Fruit fly (Drosophila melanogaster) whole organism, embryonic: ENCODE data around the gene Mrtf.

Source experiments
- Aef1 ChIP-seq: fragments of 200-800 bp; sonication (Bioruptor generic); IDR thresholded peaks from 3 replicates; pipeline ENCODE4 v1.3.6; 2022; ENCODE audit warnings: missing biosample characterization, missing genetic modification characterization
- Asciz ChIP-seq: fragments of 200-800 bp; sonication (Bioruptor generic); optimal IDR thresholded peaks from 2 replicates; lab custom pipeline; 2017; ENCODE audit warnings: missing biosample characterization, mild to moderate bottlenecking, missing genetic modification characterization, missing genetic modification reagents
- Atf-2 ChIP-seq: fragments of 200-800 bp; sonication (Bioruptor generic); optimal IDR thresholded peaks from 2 replicates; lab custom pipeline; 2016; ENCODE audit warnings: missing biosample characterization, missing genetic modification characterization
- Atf6 ChIP-seq: fragments of 200-800 bp; sonication (Bioruptor generic); IDR thresholded peaks from 2 replicates; pipeline ENCODE4 v1.3.6; 2022; ENCODE audit warnings: missing biosample characterization, missing genetic modification characterization
- CG11504 ChIP-seq: fragments of 200-800 bp; sonication (Bioruptor generic); optimal IDR thresholded peaks from 3 replicates; lab custom pipeline; 2019; ENCODE audit warnings: missing biosample characterization, mild to moderate bottlenecking, missing genetic modification characterization, moderate library complexity
- CG12219 ChIP-seq: fragments of 200-800 bp; sonication (Bioruptor generic); optimal IDR thresholded peaks from 3 replicates; lab custom pipeline; 2018; ENCODE audit warnings: missing biosample characterization, mild to moderate bottlenecking, missing genetic modification characterization
- CG1233 ChIP-seq: fragments of 200-800 bp; sonication (Bioruptor generic); optimal IDR thresholded peaks from 4 replicates; lab custom pipeline; 2018; ENCODE audit warnings: missing biosample characterization, mild to moderate bottlenecking, missing genetic modification characterization
- CG14441 ChIP-seq: fragments of 200-800 bp; sonication (Bioruptor generic); IDR thresholded peaks from 2 replicates; pipeline ENCODE4 v1.3.6; 2022; ENCODE audit warnings: missing biosample characterization, missing genetic modification characterization
- CG17802 ChIP-seq: fragments of 200-800 bp; sonication (Bioruptor generic); optimal IDR thresholded peaks from 2 replicates; lab custom pipeline; 2018; ENCODE audit warnings: missing biosample characterization, mild to moderate bottlenecking, missing genetic modification characterization, moderate library complexity
- CG2202 ChIP-seq: fragments of 200-800 bp; sonication (Bioruptor generic); optimal IDR thresholded peaks from 2 replicates; lab custom pipeline; 2018; ENCODE audit warnings: missing biosample characterization, mild to moderate bottlenecking, missing genetic modification characterization
- CG30020 ChIP-seq: fragments of 200-800 bp; optimal IDR thresholded peaks from 2 replicates; lab custom pipeline; 2019; ENCODE audit warnings: missing biosample characterization, mild to moderate bottlenecking, missing genetic modification characterization, moderate library complexity
- CG30403 ChIP-seq: fragments of 200-800 bp; sonication (Bioruptor generic); optimal IDR thresholded peaks from 3 replicates; lab custom pipeline; 2016; ENCODE audit warnings: missing biosample characterization, missing genetic modification characterization
- CG3065 ChIP-seq: fragments of 200-800 bp; sonication (Bioruptor generic); optimal IDR thresholded peaks from 2 replicates; lab custom pipeline; 2016; ENCODE audit warnings: missing biosample characterization, missing genetic modification characterization
- CG3163 ChIP-seq: fragments of 200-800 bp; sonication (Bioruptor generic); optimal IDR thresholded peaks from 3 replicates; lab custom pipeline; 2016; ENCODE audit warnings: missing biosample characterization, missing genetic modification characterization
- CG3407 ChIP-seq: fragments of 200-800 bp; sonication (Bioruptor generic); optimal IDR thresholded peaks from 2 replicates; lab custom pipeline; 2018; ENCODE audit warnings: missing biosample characterization, mild to moderate bottlenecking, missing genetic modification characterization
- CG3847 ChIP-seq: fragments of 200-800 bp; sonication (Bioruptor generic); IDR thresholded peaks from 2 replicates; pipeline ENCODE4 v1.3.6; 2022; ENCODE audit warnings: missing biosample characterization, missing genetic modification characterization
- CG7839 ChIP-seq: fragments of 200-800 bp; sonication (Bioruptor generic); optimal IDR thresholded peaks from 3 replicates; lab custom pipeline; 2018; ENCODE audit warnings: missing biosample characterization, mild to moderate bottlenecking, missing genetic modification characterization, moderate library complexity
- CG7987 ChIP-seq: fragments of 200-800 bp; sonication (Bioruptor generic); optimal IDR thresholded peaks from 2 replicates; lab custom pipeline; 2018; ENCODE audit warnings: missing biosample characterization, mild to moderate bottlenecking, missing genetic modification characterization, moderate library complexity
- CG8478 ChIP-seq: fragments of >200 bp; optimal IDR thresholded peaks from 2 replicates; lab custom pipeline; 2018
- Doc2 ChIP-seq: fragments of 200-800 bp; sonication (Bioruptor generic); IDR thresholded peaks from 2 replicates; pipeline ENCODE4 v1.3.6; 2022; ENCODE audit warnings: missing biosample characterization, missing genetic modification characterization
- Ets65A ChIP-seq: fragments of 200-800 bp; sonication (Bioruptor generic); peaks from one replicate; lab custom pipeline; 2016; ENCODE audit warnings: missing biosample characterization, missing genetic modification characterization
- Hr51 ChIP-seq, 2 experiments: fragments of 200-800 bp; sonication (Bioruptor generic); optimal IDR thresholded peaks; 2 replicates in 1 of 2; 3 replicates in 1 of 2; lab custom pipeline; 2016 to 2018; ENCODE audit warnings: missing biosample characterization in 2 of 2, missing genetic modification characterization in 2 of 2, mild to moderate bottlenecking in 1 of 2, moderate library complexity in 1 of 2
- Neu2 ChIP-seq: fragments of 200-800 bp; sonication (Bioruptor generic); optimal IDR thresholded peaks from 3 replicates; lab custom pipeline; 2016; ENCODE audit warnings: missing biosample characterization, missing genetic modification characterization, borderline replicate concordance
- Optix ChIP-seq: fragments of 200-800 bp; sonication (Bioruptor generic); IDR thresholded peaks from 3 replicates; pipeline ENCODE4 v1.3.6; 2022; ENCODE audit warnings: missing biosample characterization, missing genetic modification characterization
- Poxn ChIP-seq: fragments of 200-800 bp; sonication (Bioruptor generic); IDR thresholded peaks from 2 replicates; pipeline ENCODE4 v1.3.6; 2022; ENCODE audit warnings: missing biosample characterization, missing genetic modification characterization
- Sin3A ChIP-seq: fragments of >200 bp; optimal IDR thresholded peaks from 2 replicates; lab custom pipeline; 2018
- Ssrp ChIP-seq: fragments of 200-800 bp; sonication (Bioruptor generic); optimal IDR thresholded peaks from 2 replicates; lab custom pipeline; 2018; ENCODE audit warnings: missing biosample characterization, mild to moderate bottlenecking, missing genetic modification characterization, moderate library complexity
- TFAM ChIP-seq: fragments of 200-800 bp; sonication (Bioruptor generic); optimal IDR thresholded peaks from 2 replicates; lab custom pipeline; 2017; ENCODE audit warnings: missing biosample characterization, missing genetic modification characterization, inconsistent platforms
- Trl ChIP-seq, 3 experiments: fragments of >200 bp in 2 of 3; fragments of 200-800 bp in 1 of 3; sonication (Bioruptor generic) in 1 of 3; optimal IDR thresholded peaks; 2 replicates in 1 of 3; 3 replicates in 2 of 3; lab custom pipeline; 2016 to 2017; ENCODE audit warnings: missing biosample characterization in 1 of 3, missing genetic modification characterization in 1 of 3
- ato ChIP-seq: fragments of 200-800 bp; sonication (Bioruptor generic); IDR thresholded peaks from 2 replicates; pipeline ENCODE4 v1.3.6; 2022; ENCODE audit warnings: missing biosample characterization, missing genetic modification characterization; ENCODE audit not compliant: partially characterized antibody
- bab2 ChIP-seq: fragments of 200-800 bp; sonication (Bioruptor generic); optimal IDR thresholded peaks from 2 replicates; lab custom pipeline; 2016; ENCODE audit warnings: missing biosample characterization, missing genetic modification characterization
- cad ChIP-seq: fragments of >200 bp; optimal IDR thresholded peaks from 2 replicates; lab custom pipeline; 2017; ENCODE audit warnings: missing biosample characterization, missing genetic modification characterization
- danr ChIP-seq: fragments of 200-800 bp; sonication (Bioruptor generic); IDR thresholded peaks from 2 replicates; pipeline ENCODE4 v1.3.6; 2022; ENCODE audit warnings: missing biosample characterization, missing genetic modification characterization
- eyg ChIP-seq: fragments of 200-800 bp; sonication (Bioruptor generic); optimal IDR thresholded peaks from 3 replicates; lab custom pipeline; 2016; ENCODE audit warnings: missing biosample characterization, missing genetic modification characterization
- fd64A ChIP-seq: fragments of 200-800 bp; sonication (Bioruptor generic); optimal IDR thresholded peaks from 3 replicates; lab custom pipeline; 2018; ENCODE audit warnings: missing biosample characterization, mild to moderate bottlenecking, missing genetic modification characterization
- ftz-f1 ChIP-seq: fragments of 200-800 bp; sonication (Bioruptor generic); optimal IDR thresholded peaks from 2 replicates; lab custom pipeline; 2016; ENCODE audit warnings: missing biosample characterization, missing genetic modification characterization
- hbn ChIP-seq: fragments of 200-800 bp; sonication (Bioruptor generic); IDR thresholded peaks from 2 replicates; pipeline ENCODE4 v1.3.6; 2022; ENCODE audit warnings: missing biosample characterization, missing genetic modification characterization; ENCODE audit not compliant: partially characterized antibody
- her ChIP-seq: fragments of 200-800 bp; sonication (Bioruptor generic); optimal IDR thresholded peaks from 2 replicates; lab custom pipeline; 2016; ENCODE audit warnings: missing biosample characterization, missing genetic modification characterization
- jumu ChIP-seq: fragments of 200-800 bp; sonication (Bioruptor generic); optimal IDR thresholded peaks from 3 replicates; lab custom pipeline; 2016; ENCODE audit warnings: missing biosample characterization, missing genetic modification characterization
- kah ChIP-seq: fragments of 200-800 bp; sonication (Bioruptor generic); optimal IDR thresholded peaks from 2 replicates; lab custom pipeline; 2018; ENCODE audit warnings: missing biosample characterization, mild to moderate bottlenecking, missing genetic modification characterization
- mld ChIP-seq: fragments of 200-800 bp; sonication (Bioruptor generic); IDR thresholded peaks from 3 replicates; pipeline ENCODE4 v1.3.6; 2022; ENCODE audit warnings: missing biosample characterization, missing genetic modification characterization; ENCODE audit not compliant: partially characterized antibody
- pan ChIP-seq, 4 experiments: fragments of >200 bp in 3 of 4; fragments of 200-800 bp in 1 of 4; sonication (Bioruptor generic) in 1 of 4; optimal IDR thresholded peaks in 3 of 4; IDR thresholded peaks in 1 of 4; 2 replicates each; pipeline versions ENCODE4 v1.3.6 to Lab custom; 2017 to 2022; ENCODE audit warnings: missing biosample characterization in 2 of 4, missing genetic modification characterization in 2 of 4, mixed read lengths in 1 of 4
- pfk ChIP-seq: fragments of 200-800 bp; sonication (Bioruptor generic); optimal IDR thresholded peaks from 2 replicates; lab custom pipeline; 2018; ENCODE audit warnings: missing biosample characterization, mild to moderate bottlenecking, missing genetic modification characterization, moderate library complexity
- salm ChIP-seq: fragments of 200-800 bp; sonication (Bioruptor generic); optimal IDR thresholded peaks from 2 replicates; lab custom pipeline; 2018; ENCODE audit warnings: missing biosample characterization, mild to moderate bottlenecking, missing genetic modification characterization
- twi ChIP-seq: fragments of 200-800 bp; optimal IDR thresholded peaks from 2 replicates; lab custom pipeline; 2019; ENCODE audit warnings: missing biosample characterization, mild to moderate bottlenecking, missing genetic modification characterization, moderate library complexity
- unpg ChIP-seq: fragments of 200-800 bp; sonication (Bioruptor generic); optimal IDR thresholded peaks from 3 replicates; lab custom pipeline; 2018; ENCODE audit warnings: missing biosample characterization, mild to moderate bottlenecking, missing genetic modification characterization, moderate library complexity
- z ChIP-seq: fragments of 200-800 bp; sonication (Bioruptor generic); IDR thresholded peaks from 3 replicates; pipeline ENCODE4 v1.3.6; 2022; ENCODE audit warnings: missing biosample characterization, missing genetic modification characterization
- zen ChIP-seq: fragments of 200-800 bp; sonication (Bioruptor generic); optimal IDR thresholded peaks from 3 replicates; lab custom pipeline; 2018; ENCODE audit warnings: missing biosample characterization, mild to moderate bottlenecking, missing genetic modification characterization, moderate library complexity
- zfh1 ChIP-seq: fragments of 200-800 bp; sonication (Bioruptor generic); IDR thresholded peaks from 3 replicates; pipeline ENCODE4 v1.3.6; 2022; ENCODE audit warnings: missing biosample characterization, missing genetic modification characterization
- zfh2 ChIP-seq: fragments of 200-800 bp; sonication (Bioruptor generic); optimal IDR thresholded peaks from 2 replicates; lab custom pipeline; 2016; ENCODE audit warnings: missing biosample characterization, missing genetic modification characterization

The Mrtf gene

DNA sequence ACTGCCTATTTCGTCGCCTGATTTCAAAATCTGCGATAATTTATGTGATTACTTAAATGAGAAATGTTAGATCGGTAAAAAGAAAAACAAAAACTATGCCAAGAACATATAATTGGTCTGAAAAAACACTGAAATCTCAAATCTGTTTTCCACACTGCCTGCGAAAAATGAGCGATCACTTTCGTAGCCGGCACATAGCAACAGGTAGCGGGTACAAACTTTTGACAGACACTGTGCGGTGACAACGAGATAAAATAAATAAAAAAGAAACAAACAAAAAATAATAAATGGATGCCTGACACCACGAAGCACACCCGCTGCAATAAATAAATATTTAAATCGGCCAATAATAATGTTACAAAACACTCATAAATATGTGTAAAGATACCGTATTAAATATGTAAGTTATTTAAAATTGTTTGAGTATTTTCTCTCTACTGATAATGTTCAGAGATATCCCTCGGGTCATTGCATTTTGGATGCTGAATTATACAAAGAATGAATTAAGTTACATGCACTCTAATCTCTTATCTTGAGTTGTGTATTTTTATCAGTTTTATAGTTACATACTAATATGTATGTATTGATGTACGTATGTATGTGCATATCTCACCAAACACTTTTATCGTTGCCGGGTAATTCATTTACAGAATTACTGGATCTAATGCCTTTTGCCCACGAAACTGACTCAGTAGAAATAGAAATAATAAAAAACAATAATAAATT, 1.2 kb downstream of the Mrtf start (continued):
- TF ChIP-seq zfh1 (GFP tag; lab: Robert Waterston, UW) (no peak), Asciz (no peak), pfk (GFP tag; lab: Kevin White, UChicago) (no peak), eyg (GFP tag; lab: Kevin White, UChicago) (no peak), her (GFP tag; lab: Kevin White, UChicago) (no peak), jumu (GFP tag; lab: Kevin White, UChicago) (no peak), CG3847 (GFP tag; lab: Robert Waterston, UW) (no peak), CG11504 (peak; percentile 30), Aef1 (peak; percentile 26; the same call in 1 of the 3 replicates), CG30403 (no peak), bab2 (no peak), fd64A (GFP tag; lab: Kevin White, UChicago) (no peak), CG2202 (tag; lab: Kevin White, UChicago) (no peak), Atf-2 (GFP tag; lab: Kevin White, UChicago) (no peak), Sin3A (no peak), zfh2 (GFP tag; lab: Kevin White, UChicago) (no peak), salm (tag; lab: Kevin White, UChicago) (no peak), twi (tag; lab: Kevin White, UChicago) (no peak), CG30020 (tag; lab: Kevin White, UChicago) (no peak), mld (no peak), pan (optimal IDR thresholded peaks at IDR 0.05; lab: Kevin White, UChicago) (no peak), pan (GFP tag; optimal IDR thresholded peaks at IDR 0.05 in 1 of 2, IDR thresholded peaks at IDR 0.05 in 1 of 2) (peak in 1 of 2 experiments; percentile 30), CG12219 (GFP tag; lab: Kevin White, UChicago) (no peak), Trl (optimal IDR thresholded peaks at IDR 0.05; lab: Kevin White, UChicago) (no peak), Trl (GFP tag; optimal IDR thresholded peaks at IDR 0.05; lab: Kevin White, UChicago) (no peak), CG3407 (GFP tag; lab: Kevin White, UChicago) (no peak), CG3065 (GFP tag; lab: Kevin White, UChicago) (no peak), unpg (peak; percentile 12), TFAM (no peak), ftz-f1 (GFP tag; lab: Kevin White, UChicago) (no peak), cad (GFP tag; lab: Kevin White, UChicago) (no peak), Optix (GFP tag; lab: Robert Waterston, UW) (no peak), Neu2 (no peak), danr (GFP tag; lab: Robert Waterston, UW) (no peak), CG7839 (peak; percentile 24), CG17802 (tag; lab: Kevin White, UChicago) (no peak), Poxn (GFP tag; lab: Robert Waterston, UW) (no peak), hbn (GFP tag; lab: Robert Waterston, UW) (no peak), ato (GFP tag; lab: Robert Waterston, UW) (no peak), Ets65A (GFP tag; lab: Kevin White, UChicago) (peak; percentile 94), Doc2 (GFP tag; lab: Robert Waterston, UW) (no peak), CG14441 (GFP tag; lab: Robert Waterston, UW) (peak; percentile 31; the same call in 1 of the 2 replicates), z (GFP tag; lab: Robert Waterston, UW) (no peak), Atf6 (GFP tag; lab: Robert Waterston, UW) (0 out of 2 replicates have a peak, but pooled peaks have one; percentile 12), CG1233 (GFP tag; lab: Kevin White, UChicago) (no peak), Hr51 (GFP tag; optimal IDR thresholded peaks at IDR 0.05; lab: Kevin White, UChicago) (no peak), CG8478 (lab: Kevin White, UChicago) (no peak), zen (tag; lab: Kevin White, UChicago) (no peak), CG3163 (no peak), CG7987 (GFP tag; lab: Kevin White, UChicago) (no peak), Ssrp (tag; lab: Kevin White, UChicago) (no peak), kah (GFP tag; lab: Kevin White, UChicago) (peak; percentile 70)
